Worm (Caenorhabditis elegans) whole organism, L1 larva: ENCODE measurements around the gene lact-6.

Source experiments
- alr-1 ChIP-seq: fragments of 200-800 bp; sonication (Bioruptor generic); optimal IDR thresholded peaks from 2 replicates; lab custom pipeline; 2018; ENCODE audit warnings: borderline replicate concordance, mild to moderate bottlenecking, missing genetic modification characterization, missing compliant biosample characterization
- ama-1 ChIP-seq: fragments of 150-350 bp; optimal IDR thresholded peaks from 2 replicates; lab custom pipeline; 2014
- ceh-82 ChIP-seq, 3 experiments: fragments of 150-350 bp in 1 of 3; sonication (generic microtip) in 2 of 3; optimal IDR thresholded peaks; 2 replicates each; lab custom pipeline; 2014 to 2017; ENCODE audit warnings: missing biosample characterization in 3 of 3, missing genetic modification characterization in 3 of 3
- ces-1 ChIP-seq: fragments of 150-350 bp; optimal IDR thresholded peaks from 2 replicates; lab custom pipeline; 2014; ENCODE audit warnings: missing biosample characterization, missing genetic modification reagents, missing genetic modification characterization
- hpl-2 ChIP-seq: fragments of 150-350 bp; optimal IDR thresholded peaks from 2 replicates; lab custom pipeline; 2014; ENCODE audit warnings: missing biosample characterization, missing genetic modification reagents, missing genetic modification characterization
- lin-15B ChIP-seq: fragments of 150-350 bp; sonication (generic microtip); optimal IDR thresholded peaks from 3 replicates; lab custom pipeline; 2014; ENCODE audit warnings: missing biosample characterization, missing genetic modification characterization
- lin-35 ChIP-seq, 2 experiments: fragments of 150-350 bp; optimal IDR thresholded peaks; 2 replicates each; lab custom pipeline; 2014; ENCODE audit warnings: missing biosample characterization in 2 of 2, missing genetic modification characterization in 2 of 2, missing genetic modification reagents in 2 of 2
- lin-39 ChIP-seq: fragments of 150-350 bp; optimal IDR thresholded peaks from 2 replicates; lab custom pipeline; 2014; ENCODE audit warnings: missing biosample characterization, missing genetic modification reagents, missing genetic modification characterization
- lsy-2 ChIP-seq, 2 experiments: fragments of 150-350 bp; optimal IDR thresholded peaks; 2 replicates each; lab custom pipeline; 2014; ENCODE audit warnings: missing biosample characterization in 2 of 2, missing genetic modification characterization in 2 of 2
- nhr-237 ChIP-seq: fragments of 150-350 bp; optimal IDR thresholded peaks from 2 replicates; lab custom pipeline; 2014; ENCODE audit warnings: missing biosample characterization, missing genetic modification characterization
- nhr-77 ChIP-seq: fragments of 150-350 bp; optimal IDR thresholded peaks from 2 replicates; lab custom pipeline; 2014; ENCODE audit warnings: missing biosample characterization, missing genetic modification characterization
- nhr-90 ChIP-seq: sonication (generic microtip); optimal IDR thresholded peaks from 2 replicates; lab custom pipeline; 2016; ENCODE audit warnings: mild to moderate bottlenecking, missing genetic modification characterization, missing compliant biosample characterization; ENCODE audit not compliant: poor library complexity
- tbx-2 ChIP-seq: sonication (generic microtip); optimal IDR thresholded peaks from 2 replicates; lab custom pipeline; 2016; ENCODE audit warnings: missing genetic modification characterization, missing compliant biosample characterization
- unc-86 ChIP-seq: sonication (generic microtip); optimal IDR thresholded peaks from 2 replicates; lab custom pipeline; 2016; ENCODE audit warnings: missing genetic modification characterization, missing compliant biosample characterization

- no peak for TF ChIP-seq lin-35 (GFP tag; optimal IDR thresholded peaks at IDR 0.05; lab: Kevin White, UChicago)
- TF ChIP-seq hpl-2, result no peak
- TF ChIP-seq nhr-237 (tag; lab: Kevin White, UChicago), result no peak
- no peak for TF ChIP-seq nhr-90 (tag; lab: Kevin White, UChicago)
- TF ChIP-seq ama-1 (lab: Kevin White, UChicago), result no peak
- TF ChIP-seq lin-15B (tag; lab: Kevin White, UChicago), result no peak
- no peak for TF ChIP-seq ceh-82 (tag; optimal IDR thresholded peaks at IDR 0.05; lab: Kevin White, UChicago)
- TF ChIP-seq ces-1 (GFP tag; lab: Kevin White, UChicago), result no peak
- TF ChIP-seq tbx-2 (tag; lab: Kevin White, UChicago), result no peak
- no peak for TF ChIP-seq lsy-2 (tag; optimal IDR thresholded peaks at IDR 0.05; lab: Kevin White, UChicago)
- TF ChIP-seq nhr-77 (tag; lab: Kevin White, UChicago), result no peak
- no peak for TF ChIP-seq lin-39 (tag; lab: Kevin White, UChicago)
- no peak for TF ChIP-seq alr-1 (tag; lab: Kevin White, UChicago)
- TF ChIP-seq unc-86, result no peak
Observed at ce11 chrIV:17417723-17418122, 13.5 kb downstream of the lact-6 start, which contains the start of gene npr-26.
